Fruit fly (Drosophila melanogaster): ENCODE data around the gene CG4119.

Gene CG4119

DNA sequence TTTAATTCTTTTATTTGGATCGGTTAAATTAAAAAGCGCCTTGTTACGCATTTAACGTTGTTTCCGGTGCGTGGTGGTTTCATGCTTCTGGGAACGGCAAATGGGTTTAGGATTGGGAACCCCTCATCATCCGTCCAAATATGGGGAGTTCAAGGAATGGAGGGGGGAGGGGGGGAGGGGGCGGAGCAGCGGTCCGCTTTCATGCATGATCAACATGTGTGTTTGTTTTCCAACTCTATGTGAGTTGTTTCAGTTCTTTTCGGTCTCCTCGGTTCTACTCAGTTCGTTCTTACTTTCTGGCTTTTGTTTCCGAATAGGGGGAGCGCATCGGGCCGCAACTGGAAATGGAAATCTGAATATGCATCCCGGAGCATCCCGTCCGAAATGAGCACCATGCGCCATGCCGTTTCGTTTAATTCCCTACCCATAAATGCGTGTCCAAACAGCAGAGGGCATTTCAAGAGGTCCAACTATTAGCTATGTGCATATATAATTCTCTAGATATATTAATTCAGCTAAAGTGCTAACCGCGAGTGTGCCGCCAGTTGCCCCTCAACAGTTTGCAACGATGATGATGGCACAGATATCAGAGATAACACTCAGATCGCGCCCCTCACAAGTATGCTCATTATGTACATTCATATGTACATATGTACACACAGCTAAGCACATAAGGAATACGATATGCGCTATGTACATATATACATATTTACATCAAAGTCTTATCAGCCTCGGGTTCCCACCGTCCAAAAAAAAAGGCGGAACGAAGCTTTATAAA is 11.7 kb downstream of the CG4119 start:
- TF ChIP-seq CG34367 (tag; optimal IDR thresholded peaks at IDR 0.05) = no peak
- peak; percentile 16 for TF ChIP-seq Snoo (tag; optimal IDR thresholded peaks at IDR 0.05)
- peak; percentile 16 for TF ChIP-seq CG13204 (GFP tag; optimal IDR thresholded peaks at IDR 0.05)
- TF ChIP-seq CG14655 (GFP tag; optimal IDR thresholded peaks at IDR 0.05) = no peak
- no peak for TF ChIP-seq CG8301 (tag; optimal IDR thresholded peaks at IDR 0.05)
- peak; percentile 36 for TF ChIP-seq Pif1A (GFP tag; optimal IDR thresholded peaks at IDR 0.05)
- no peak for TF ChIP-seq CG17806 (tag; optimal IDR thresholded peaks at IDR 0.05)
- TF ChIP-seq fd96Ca (GFP tag; IDR thresholded peaks at IDR 0.05) = no peak
- peak; percentile 40 for TF ChIP-seq Pif1B (GFP tag; optimal IDR thresholded peaks at IDR 0.05)
- 0 out of 3 replicates have a peak, but pooled peaks have one; percentile 28 for TF ChIP-seq CG4496 (GFP tag; IDR thresholded peaks at IDR 0.05)
- TF ChIP-seq gl (tag; optimal IDR thresholded peaks at IDR 0.05) = peak; percentile 48
- no peak for TF ChIP-seq CG9948 (tag; optimal IDR thresholded peaks at IDR 0.05)

dm6 chrX:5678178-5678470 is 12.3 kb downstream of the CG4119 start:
- no peak for TF ChIP-seq CG34367 (tag; optimal IDR thresholded peaks at IDR 0.05)
- no peak for TF ChIP-seq CG8301 (tag; optimal IDR thresholded peaks at IDR 0.05)
- no peak for TF ChIP-seq CG15710 (tag; optimal IDR thresholded peaks at IDR 0.05)
- no peak for TF ChIP-seq CG9948 (tag; optimal IDR thresholded peaks at IDR 0.05)

DNA sequence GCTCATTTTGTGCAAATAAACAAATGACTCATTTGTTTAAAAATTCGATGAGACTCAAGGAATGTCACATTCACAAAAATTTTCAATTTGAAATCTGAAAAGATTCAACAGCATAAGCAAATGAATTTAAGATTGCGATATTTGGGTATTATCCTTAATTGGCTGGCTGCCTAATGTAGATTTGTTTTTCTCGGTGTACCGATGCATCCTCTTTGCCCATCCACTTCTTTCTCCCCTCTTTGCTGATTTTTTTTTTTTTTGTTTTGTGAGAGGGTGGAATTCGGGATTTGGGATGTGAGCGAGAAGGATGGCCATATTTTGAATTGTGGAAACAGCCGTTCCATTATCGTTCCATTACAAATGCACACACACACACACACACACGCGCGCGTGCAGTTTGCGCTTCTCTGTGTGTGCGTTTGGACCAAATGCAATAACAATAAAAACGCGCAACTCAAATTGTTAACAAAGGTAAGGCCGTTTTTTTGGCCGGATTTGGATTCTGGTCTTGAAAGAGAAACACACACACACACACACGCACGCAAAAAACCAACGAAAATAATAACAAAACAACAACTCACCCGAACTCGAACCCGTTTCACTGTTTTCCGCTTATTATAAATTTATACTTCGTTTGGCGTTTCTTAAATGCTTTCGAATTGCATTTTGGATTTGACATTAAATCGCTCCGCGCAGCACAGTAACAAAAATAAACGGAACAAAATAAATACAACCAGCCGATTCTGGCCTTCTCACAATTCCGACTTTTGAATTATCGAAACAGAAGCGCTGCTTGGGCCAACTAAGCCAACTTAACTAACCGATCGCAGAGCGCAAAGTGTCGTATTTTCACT is 13.5 kb downstream of the CG4119 start:
- TF ChIP-seq rn (GFP tag; IDR thresholded peaks at IDR 0.05) (0 out of 2 replicates have a peak, but pooled peaks have one; percentile 4), gl (tag; optimal IDR thresholded peaks at IDR 0.05) (no peak), CG32121 (GFP tag; IDR thresholded peaks at IDR 0.05) (peak; percentile 12; the same call in 1 of the 2 replicates), CG9948 (tag; optimal IDR thresholded peaks at IDR 0.05) (peak; percentile 64), CG8301 (tag; optimal IDR thresholded peaks at IDR 0.05) (peak; percentile 38), CG12605 (GFP tag; IDR thresholded peaks at IDR 0.05) (no peak), CG14655 (GFP tag; optimal IDR thresholded peaks at IDR 0.05) (no peak), EcR (GFP tag; optimal IDR thresholded peaks at IDR 0.05) (no peak), CG8159 (tag; optimal IDR thresholded peaks at IDR 0.05) (peak; percentile 72), CG10348 (GFP tag; IDR thresholded peaks at IDR 0.05) (no peak), CG4496 (GFP tag; IDR thresholded peaks at IDR 0.05) (0 out of 3 replicates have a peak, but pooled peaks have one; percentile 50), CG15710 (tag; optimal IDR thresholded peaks at IDR 0.05) (peak; percentile 50), Pif1A (GFP tag; optimal IDR thresholded peaks at IDR 0.05) (no peak), CG17806 (tag; optimal IDR thresholded peaks at IDR 0.05) (peak; percentile 65), Snoo (tag; optimal IDR thresholded peaks at IDR 0.05) (peak; percentile 81), Ets98B (GFP tag; IDR thresholded peaks at IDR 0.05) (peak; percentile 29; the same call in 1 of the 2 replicates), CG13204 (GFP tag; optimal IDR thresholded peaks at IDR 0.05) (peak; percentile 12), Pif1B (GFP tag; optimal IDR thresholded peaks at IDR 0.05) (peak; percentile 33), fd96Ca (GFP tag; IDR thresholded peaks at IDR 0.05) (no peak), CG34367 (tag; optimal IDR thresholded peaks at IDR 0.05) (peak; percentile 50), D1 (tag; optimal IDR thresholded peaks at IDR 0.05) (no peak)

DNA sequence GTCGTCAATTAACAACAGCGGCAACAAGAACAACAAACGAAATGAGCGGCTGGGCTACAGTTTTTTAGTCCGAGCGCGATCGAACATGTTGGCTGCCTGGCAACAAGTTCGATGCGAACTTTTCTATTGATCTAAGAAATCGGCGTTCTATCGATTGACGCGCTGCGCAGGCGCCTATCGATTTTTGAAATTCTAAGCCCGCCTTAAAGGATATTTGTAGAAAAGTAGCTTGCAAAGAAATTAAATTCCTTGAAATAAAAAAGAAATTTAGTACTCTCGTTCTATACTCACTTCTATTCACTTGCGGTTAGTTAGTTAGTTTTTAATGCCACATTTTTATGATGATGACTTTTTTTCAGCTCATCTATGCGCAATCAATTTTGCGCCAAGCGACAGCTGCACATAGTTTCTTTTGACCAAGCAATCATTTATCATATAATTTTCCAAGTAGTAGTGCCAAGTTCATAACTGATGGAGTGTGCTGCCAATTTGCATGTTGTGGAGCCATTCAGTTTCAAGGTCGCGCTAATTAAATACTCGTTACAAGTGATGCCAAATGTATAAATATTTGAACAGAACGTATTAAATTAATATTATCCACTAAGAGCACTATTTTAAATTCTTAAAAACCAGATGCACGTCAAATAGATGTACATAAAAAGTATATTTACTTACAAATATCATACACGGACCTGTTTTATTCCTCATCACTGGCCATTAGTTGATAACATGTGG is 14.2 kb downstream of the CG4119 start, which contains the start of the genes Tre1 and Gr5a:
Tre1 (minus strand) TSS at position 45 of the 735 bp plus-strand sequence.
Gr5a (plus strand) TSS at position 685 of the 735 bp plus-strand sequence.
- TF ChIP-seq CG12605 (GFP tag; IDR thresholded peaks at IDR 0.05) = no peak
- no peak for TF ChIP-seq Snoo (tag; optimal IDR thresholded peaks at IDR 0.05)

- TF ChIP-seq CG32121 (GFP tag; IDR thresholded peaks at IDR 0.05) (no peak), CG17806 (tag; optimal IDR thresholded peaks at IDR 0.05) (no peak)
Observed at dm6 chrX:5682940-5683339, 17.1 kb downstream of the CG4119 start, which contains the start of gene CG42449. CG42449 (plus strand) TSS chrX:5683240.
